Fruit fly (Drosophila melanogaster): ENCODE data around the gene CG14151.

The CG14151 gene

DNA sequence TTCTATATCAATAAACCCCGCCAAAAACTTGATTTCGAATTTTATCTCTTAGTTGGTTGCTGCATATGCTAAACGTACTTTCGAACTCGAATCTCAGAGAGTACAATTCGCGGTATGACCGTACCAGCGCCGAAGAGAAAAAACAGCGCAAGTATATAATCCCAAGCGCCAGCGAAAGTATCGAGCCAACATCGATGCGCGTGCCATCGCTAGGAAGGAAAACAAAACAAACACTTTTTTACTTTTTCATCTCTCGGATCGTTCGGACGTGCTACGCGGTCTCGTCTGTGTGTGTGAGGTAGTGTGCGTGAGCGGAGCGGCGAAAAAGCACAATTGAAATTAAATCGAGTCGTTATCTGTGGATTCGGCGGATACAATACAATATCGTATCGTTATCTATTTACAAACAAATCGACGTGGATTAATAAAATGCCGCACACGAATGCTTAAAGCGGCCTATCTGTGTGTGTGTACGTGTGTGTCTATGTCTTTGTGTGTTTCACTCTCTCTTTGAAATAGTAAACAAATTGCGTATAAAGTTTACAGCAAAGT lies 36.3 kb upstream of the CG14151 start, which contains the start of gene simj (continued):
- TF ChIP-seq wdn (GFP tag; IDR thresholded peaks at IDR 0.05) (no peak; the same call in 1 of the 2 replicates), CG6254 (GFP tag; optimal IDR thresholded peaks at IDR 0.05) (no peak), Hey (tag; optimal IDR thresholded peaks at IDR 0.05) (peak; percentile 42), lilli (GFP tag; optimal IDR thresholded peaks at IDR 0.05) (peak; percentile 66), dmrt11E (tag; optimal IDR thresholded peaks at IDR 0.05) (no peak), CG5245 (GFP tag; optimal IDR thresholded peaks at IDR 0.05) (no peak), dm (GFP tag; optimal IDR thresholded peaks at IDR 0.05) (peak; percentile 2), CG17612 (GFP tag; IDR thresholded peaks at IDR 0.05) (no peak), row (GFP tag; IDR thresholded peaks at IDR 0.05) (peak; percentile 68), CG42726 (GFP tag; IDR thresholded peaks at IDR 0.05; ENCODE audit: partially characterized antibody) (peak; percentile 94), NFAT (GFP tag; IDR thresholded peaks at IDR 0.05) (peak; percentile 68; the same call in 1 of the 2 replicates), Neu2 (GFP tag; optimal IDR thresholded peaks at IDR 0.05; ENCODE audit: borderline replicate concordance) (no peak), prd (optimal IDR thresholded peaks at IDR 0.05) (no peak), prd (GFP tag; IDR thresholded peaks at IDR 0.05) (0 out of 3 replicates have a peak, but pooled peaks have one; percentile 8), al (GFP tag; IDR thresholded peaks at IDR 0.05) (no peak), CG4820 (GFP tag; optimal IDR thresholded peaks at IDR 0.05) (no peak), ara (GFP tag; IDR thresholded peaks at IDR 0.05) (no peak), MESR4 (GFP tag; optimal IDR thresholded peaks at IDR 0.05) (peak; percentile 68), Mad (GFP tag; optimal IDR thresholded peaks at IDR 0.05) (peak; percentile 20), ci (GFP tag; IDR thresholded peaks at IDR 0.05) (peak; percentile 81), HLHmδ (GFP tag; optimal IDR thresholded peaks at IDR 0.05) (peak; percentile 75), unpg (GFP tag; optimal IDR thresholded peaks at IDR 0.05) (peak; percentile 52), CG4328 (GFP tag; optimal IDR thresholded peaks at IDR 0.05) (peak; percentile 28), inv (GFP tag; IDR thresholded peaks at IDR 0.05; ENCODE audit: partially characterized antibody) (peak; percentile 72), pfk (GFP tag; optimal IDR thresholded peaks at IDR 0.05) (peak; percentile 41), Atf6 (GFP tag; IDR thresholded peaks at IDR 0.05) (peak; percentile 69), psq (GFP tag; optimal IDR thresholded peaks at IDR 0.05) (peak; percentile 24), CG9876 (GFP tag; optimal IDR thresholded peaks at IDR 0.05) (peak; percentile 46), D19B (GFP tag; optimal IDR thresholded peaks at IDR 0.05) (no peak), CG8388 (GFP tag; optimal IDR thresholded peaks at IDR 0.05) (no peak), HmgD (GFP tag; optimal IDR thresholded peaks at IDR 0.05) (peak; percentile 59), croc (GFP tag; conservative IDR thresholded peaks at IDR 0.05) (no peak), esg (GFP tag; conservative IDR thresholded peaks at IDR 0.05) (no peak), salm (tag; optimal IDR thresholded peaks at IDR 0.05) (peak; percentile 50), sr (GFP tag; IDR thresholded peaks at IDR 0.05) (peak; percentile 27; the same call in 1 of the 3 replicates), CG43689 (GFP tag; IDR thresholded peaks at IDR 0.05) (no peak), tin (GFP tag; optimal IDR thresholded peaks at IDR 0.05) (peak; percentile 26), CG32772 (GFP tag; IDR thresholded peaks at IDR 0.05) (no peak), toy (GFP tag; IDR thresholded peaks at IDR 0.05) (no peak), CG9437 (GFP tag; optimal IDR thresholded peaks at IDR 0.05) (no peak), Ssrp (tag; optimal IDR thresholded peaks at IDR 0.05) (no peak), CG7372 (GFP tag; IDR thresholded peaks at IDR 0.05) (no peak), CG2116 (GFP tag; optimal IDR thresholded peaks at IDR 0.05) (peak; percentile 65), CG1602 (GFP tag; optimal IDR thresholded peaks at IDR 0.05) (no peak), sna (GFP tag; IDR thresholded peaks at IDR 0.05; ENCODE audit: partially characterized antibody) (peak; percentile 81), CG34376 (GFP tag; optimal IDR thresholded peaks at IDR 0.05) (peak; percentile 88), gsb-n (tag; optimal IDR thresholded peaks at IDR 0.05) (peak; percentile 30), TFAM (GFP tag; optimal IDR thresholded peaks at IDR 0.05) (no peak), Mrtf (GFP tag; IDR thresholded peaks at IDR 0.05) (no peak), vfl (GFP tag; optimal IDR thresholded peaks at IDR 0.05) (peak; percentile 55), CG3163 (GFP tag; optimal IDR thresholded peaks at IDR 0.05) (peak; percentile 83)
